Worm (Caenorhabditis elegans) whole organism, L4 larva: ENCODE measurements around the gene srh-140.

Source experiments
- F26F4.8 ChIP-seq: fragments of 200-800 bp; sonication (Bioruptor generic); conservative IDR thresholded peaks from 2 replicates; pipeline ENCODE4 v1.3.6; 2022; ENCODE audit warnings: missing genetic modification characterization, missing compliant biosample characterization
- pha-4 ChIP-seq, 2 experiments: fragments of 150-350 bp in 1 of 2; fragments of 200-800 bp in 1 of 2; sonication (Bioruptor generic) in 1 of 2; IDR thresholded peaks in 1 of 2; optimal IDR thresholded peaks in 1 of 2; 2 replicates each; pipeline versions ENCODE4 v1.3.6 to Lab custom; 2014 to 2022; ENCODE audit warnings: missing genetic modification characterization in 2 of 2, missing genetic modification reagents in 2 of 2, missing biosample characterization in 1 of 2, missing compliant biosample characterization in 1 of 2
- skn-1 ChIP-seq: fragments of 150-350 bp; optimal IDR thresholded peaks from 2 replicates; lab custom pipeline; 2014; ENCODE audit warnings: missing biosample characterization, missing genetic modification characterization

DNA sequence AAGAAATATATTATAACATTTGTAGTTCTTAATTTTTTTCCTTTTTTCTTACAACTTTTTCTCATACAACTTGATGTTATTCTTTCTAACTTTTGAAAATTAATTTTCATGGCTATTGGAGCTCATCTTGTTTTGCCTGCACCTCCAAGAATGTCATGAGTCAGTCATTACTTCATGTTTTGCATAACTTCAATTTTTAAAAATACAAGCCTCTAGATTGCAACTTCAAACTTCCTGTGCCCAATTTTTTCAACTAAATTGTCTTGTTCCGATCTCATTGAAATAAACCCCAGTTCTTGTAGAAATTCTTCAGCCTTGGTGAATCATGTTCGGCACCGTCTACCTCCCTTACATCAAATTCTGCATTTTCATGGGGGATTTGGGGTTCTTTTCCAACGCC is 36.5 kb downstream of the srh-140 start, which contains the start of gene str-9:
- TF ChIP-seq F26F4.8 (GFP tag; lab: Robert Waterston, UW): no peak
- TF ChIP-seq skn-1 (tag; lab: Kevin White, UChicago): no peak
- no peak for TF ChIP-seq pha-4 (GFP tag; IDR thresholded peaks at IDR 0.05; lab: Robert Waterston, UW)
- TF ChIP-seq pha-4 (tag; optimal IDR thresholded peaks at IDR 0.05; lab: Kevin White, UChicago): no peak
